Fruit fly (Drosophila melanogaster) whole organism, embryonic: Measurements from ENCODE around the gene Osbp.

ENCODE experiments used
- Bgb ChIP-seq: fragments of 200-800 bp; sonication (Bioruptor generic); IDR thresholded peaks from 2 replicates; pipeline ENCODE4 v1.3.6; 2022; ENCODE audit warnings: missing biosample characterization, missing genetic modification characterization; ENCODE audit not compliant: partially characterized antibody
- Blimp-1 ChIP-seq: fragments of 200-800 bp; sonication (Bioruptor generic); optimal IDR thresholded peaks from 3 replicates; lab custom pipeline; 2018; ENCODE audit warnings: missing biosample characterization, missing genetic modification characterization, mild to moderate bottlenecking, moderate library complexity, missing genetic modification reagents
- CG11456 ChIP-seq: fragments of 200-800 bp; sonication (Bioruptor generic); IDR thresholded peaks from 3 replicates; pipeline ENCODE4 v1.3.6; 2022; ENCODE audit warnings: missing biosample characterization, missing genetic modification characterization
- CG12659 ChIP-seq: fragments of 200-800 bp; sonication (Bioruptor generic); optimal IDR thresholded peaks from 3 replicates; lab custom pipeline; 2017; ENCODE audit warnings: mild to moderate bottlenecking, missing biosample characterization, missing genetic modification reagents, missing genetic modification characterization
- CG15073 ChIP-seq: fragments of 200-800 bp; sonication (Bioruptor generic); optimal IDR thresholded peaks from 2 replicates; lab custom pipeline; 2016; ENCODE audit warnings: missing biosample characterization, missing genetic modification characterization
- CG15479 ChIP-seq: fragments of 200-800 bp; sonication (Bioruptor generic); optimal IDR thresholded peaks from 3 replicates; lab custom pipeline; 2019; ENCODE audit warnings: missing biosample characterization, mild to moderate bottlenecking, missing genetic modification characterization, moderate library complexity
- CG17359 ChIP-seq: fragments of 200-800 bp; sonication (Bioruptor generic); optimal IDR thresholded peaks from 3 replicates; lab custom pipeline; 2018; ENCODE audit warnings: missing biosample characterization, mild to moderate bottlenecking, missing genetic modification characterization, moderate library complexity
- CG18011 ChIP-seq: fragments of 200-800 bp; sonication (Bioruptor generic); optimal IDR thresholded peaks from 2 replicates; lab custom pipeline; 2017; ENCODE audit warnings: missing biosample characterization, missing genetic modification characterization, mild to moderate bottlenecking, moderate library complexity, missing genotype
- CG18476 ChIP-seq: fragments of 200-800 bp; sonication (Bioruptor generic); optimal IDR thresholded peaks from 2 replicates; lab custom pipeline; 2016; ENCODE audit warnings: missing biosample characterization, mild to moderate bottlenecking, missing genetic modification characterization
- CG2889 ChIP-seq: fragments of 200-800 bp; sonication (Bioruptor generic); IDR thresholded peaks from 3 replicates; pipeline ENCODE4 v1.3.6; 2022; ENCODE audit warnings: missing biosample characterization, missing genetic modification characterization
- CG31388 ChIP-seq: fragments of 200-800 bp; sonication (Bioruptor generic); optimal IDR thresholded peaks from 2 replicates; lab custom pipeline; 2016; ENCODE audit warnings: missing biosample characterization, missing genetic modification characterization
- CG34422 ChIP-seq: fragments of 200-800 bp; sonication (Bioruptor generic); IDR thresholded peaks from 3 replicates; pipeline ENCODE4 v1.3.6; 2022; ENCODE audit warnings: missing biosample characterization, missing genetic modification characterization
- CG3847 ChIP-seq: fragments of 200-800 bp; sonication (Bioruptor generic); IDR thresholded peaks from 2 replicates; pipeline ENCODE4 v1.3.6; 2022; ENCODE audit warnings: missing biosample characterization, missing genetic modification characterization
- CG3995 ChIP-seq: fragments of 200-800 bp; sonication (Bioruptor generic); optimal IDR thresholded peaks from 3 replicates; lab custom pipeline; 2016; ENCODE audit warnings: missing biosample characterization, missing genetic modification characterization
- CG4424 ChIP-seq: fragments of 200-800 bp; sonication (Bioruptor generic); optimal IDR thresholded peaks from 3 replicates; lab custom pipeline; 2016; ENCODE audit warnings: missing biosample characterization, missing genetic modification characterization
- CG5953 ChIP-seq: fragments of 200-800 bp; sonication (Bioruptor generic); IDR thresholded peaks from 2 replicates; pipeline ENCODE4 v1.3.6; 2022; ENCODE audit warnings: missing biosample characterization, missing genetic modification characterization
- CG6854 ChIP-seq: fragments of 200-800 bp; sonication (Bioruptor generic); optimal IDR thresholded peaks from 3 replicates; lab custom pipeline; 2017; ENCODE audit warnings: missing biosample characterization, mild to moderate bottlenecking, missing genetic modification characterization
- CG7987 ChIP-seq: fragments of 200-800 bp; sonication (Bioruptor generic); optimal IDR thresholded peaks from 2 replicates; lab custom pipeline; 2018; ENCODE audit warnings: missing biosample characterization, mild to moderate bottlenecking, missing genetic modification characterization, moderate library complexity
- CG9215 ChIP-seq: fragments of 200-800 bp; sonication (Bioruptor generic); IDR thresholded peaks from 2 replicates; pipeline ENCODE4 v1.3.6; 2022; ENCODE audit warnings: missing biosample characterization, missing genetic modification characterization
- Dll ChIP-seq: fragments of 200-800 bp; sonication (Bioruptor generic); IDR thresholded peaks from 4 replicates; pipeline ENCODE4 v1.3.6; 2022; ENCODE audit warnings: missing biosample characterization, missing genetic modification characterization; ENCODE audit not compliant: partially characterized antibody
- Hand ChIP-seq: fragments of 200-800 bp; sonication (Bioruptor generic); optimal IDR thresholded peaks from 2 replicates; lab custom pipeline; 2017; ENCODE audit warnings: mild to moderate bottlenecking, missing biosample characterization, missing genetic modification reagents, missing genetic modification characterization
- Lim3 ChIP-seq: fragments of 200-800 bp; sonication (Bioruptor generic); IDR thresholded peaks from 2 replicates; pipeline ENCODE4 v1.3.6; 2022; ENCODE audit warnings: missing biosample characterization, missing genetic modification characterization
- MBD-R2 ChIP-seq: fragments of 200-800 bp; sonication (Bioruptor generic); IDR thresholded peaks from 2 replicates; pipeline ENCODE4 v1.3.6; 2022; ENCODE audit warnings: missing biosample characterization, missing genetic modification characterization
- MTF-1 ChIP-seq: fragments of 200-800 bp; sonication (Bioruptor generic); optimal IDR thresholded peaks from 2 replicates; lab custom pipeline; 2018; ENCODE audit warnings: missing biosample characterization, mild to moderate bottlenecking, missing genetic modification characterization, borderline replicate concordance
- Med ChIP-seq: fragments of 200-800 bp; sonication (Bioruptor generic); peaks from one replicate; lab custom pipeline; 2016; ENCODE audit warnings: missing biosample characterization, missing genetic modification characterization, mild to moderate bottlenecking, inconsistent platforms, moderate library complexity
- NFAT ChIP-seq: fragments of 200-800 bp; sonication (Bioruptor generic); IDR thresholded peaks from 2 replicates; pipeline ENCODE4 v1.3.6; 2022; ENCODE audit warnings: missing biosample characterization, missing genetic modification characterization
- Pdp1 ChIP-seq, 2 experiments: fragments of 200-800 bp; sonication (Bioruptor generic); optimal IDR thresholded peaks; 3 replicates each; lab custom pipeline; 2016; ENCODE audit warnings: missing biosample characterization in 2 of 2, missing genetic modification characterization in 2 of 2, mild to moderate bottlenecking in 1 of 2, moderate library complexity in 1 of 2
- Scr ChIP-seq: fragments of 200-800 bp; sonication (Bioruptor generic); IDR thresholded peaks from 2 replicates; pipeline ENCODE4 v1.3.6; 2022; ENCODE audit warnings: missing biosample characterization, missing genetic modification characterization; ENCODE audit not compliant: partially characterized antibody
- Sin3A ChIP-seq: fragments of >200 bp; optimal IDR thresholded peaks from 2 replicates; lab custom pipeline; 2018
- Ssrp ChIP-seq: fragments of 200-800 bp; sonication (Bioruptor generic); optimal IDR thresholded peaks from 2 replicates; lab custom pipeline; 2018; ENCODE audit warnings: missing biosample characterization, mild to moderate bottlenecking, missing genetic modification characterization, moderate library complexity
- TFAM ChIP-seq: fragments of 200-800 bp; sonication (Bioruptor generic); optimal IDR thresholded peaks from 2 replicates; lab custom pipeline; 2017; ENCODE audit warnings: missing biosample characterization, missing genetic modification characterization, inconsistent platforms
- br ChIP-seq: fragments of >200 bp; optimal IDR thresholded peaks from 2 replicates; lab custom pipeline; 2017
- cg ChIP-seq: fragments of 200-800 bp; sonication (Bioruptor generic); optimal IDR thresholded peaks from 3 replicates; lab custom pipeline; 2019; ENCODE audit warnings: missing biosample characterization, mild to moderate bottlenecking, missing genetic modification characterization, moderate library complexity
- ci ChIP-seq: fragments of 200-800 bp; sonication (Bioruptor generic); IDR thresholded peaks from 3 replicates; pipeline ENCODE4 v1.3.6; 2022; ENCODE audit warnings: missing biosample characterization, missing genetic modification characterization
- crc ChIP-seq: fragments of 200-800 bp; sonication (Bioruptor generic); optimal IDR thresholded peaks from 2 replicates; lab custom pipeline; 2016; ENCODE audit warnings: missing biosample characterization, missing genetic modification characterization
- crol ChIP-seq: fragments of 200-800 bp; sonication (Bioruptor generic); IDR thresholded peaks from 2 replicates; pipeline ENCODE4 v1.3.6; 2022; ENCODE audit warnings: missing biosample characterization, missing genetic modification characterization
- en ChIP-seq: fragments of 200-800 bp; sonication (Bioruptor generic); optimal IDR thresholded peaks from 2 replicates; lab custom pipeline; 2016; ENCODE audit warnings: missing biosample characterization, missing genetic modification characterization
- eve ChIP-seq, 2 experiments: fragments of >200 bp; optimal IDR thresholded peaks; 2 replicates each; lab custom pipeline; 2017; ENCODE audit warnings: missing biosample characterization in 2 of 2, missing genetic modification characterization in 2 of 2
- gt ChIP-seq: fragments of 200-800 bp; sonication (Bioruptor generic); IDR thresholded peaks from 2 replicates; pipeline ENCODE4 v1.3.6; 2022; ENCODE audit warnings: missing biosample characterization, missing genetic modification characterization
- ham ChIP-seq: fragments of 200-800 bp; sonication (Bioruptor generic); IDR thresholded peaks from 2 replicates; pipeline ENCODE4 v1.3.6; 2022; ENCODE audit warnings: missing biosample characterization, missing genetic modification characterization
- inv ChIP-seq: fragments of 200-800 bp; sonication (Bioruptor generic); IDR thresholded peaks from 2 replicates; pipeline ENCODE4 v1.3.6; 2022; ENCODE audit warnings: missing biosample characterization, missing genetic modification characterization; ENCODE audit not compliant: partially characterized antibody
- jumu ChIP-seq: fragments of 200-800 bp; sonication (Bioruptor generic); optimal IDR thresholded peaks from 3 replicates; lab custom pipeline; 2016; ENCODE audit warnings: missing biosample characterization, missing genetic modification characterization
- kni ChIP-seq: fragments of 200-800 bp; sonication (Bioruptor generic); optimal IDR thresholded peaks from 3 replicates; lab custom pipeline; 2017; ENCODE audit warnings: mild to moderate bottlenecking, missing biosample characterization, missing genetic modification reagents, missing genetic modification characterization
- luna ChIP-seq: fragments of 200-800 bp; sonication (Bioruptor generic); optimal IDR thresholded peaks from 2 replicates; lab custom pipeline; 2016; ENCODE audit warnings: missing biosample characterization, missing genetic modification characterization
- nau ChIP-seq: fragments of 200-800 bp; sonication (Bioruptor generic); optimal IDR thresholded peaks from 3 replicates; lab custom pipeline; 2017; ENCODE audit warnings: missing biosample characterization, mild to moderate bottlenecking, missing genetic modification characterization, missing genetic modification reagents
- nerfin-2 ChIP-seq: fragments of 200-800 bp; sonication (Bioruptor generic); IDR thresholded peaks from 2 replicates; pipeline ENCODE4 v1.3.6; 2022; ENCODE audit warnings: missing biosample characterization, missing genetic modification characterization; ENCODE audit not compliant: partially characterized antibody
- org-1 ChIP-seq: fragments of 200-800 bp; sonication (Bioruptor generic); optimal IDR thresholded peaks from 2 replicates; lab custom pipeline; 2017; ENCODE audit warnings: missing biosample characterization, missing genetic modification characterization
- pzg ChIP-seq: fragments of 200-800 bp; sonication (Bioruptor generic); optimal IDR thresholded peaks from 3 replicates; lab custom pipeline; 2018; ENCODE audit warnings: missing biosample characterization, mild to moderate bottlenecking, missing genetic modification characterization, moderate library complexity
- row ChIP-seq: fragments of 200-800 bp; sonication (Bioruptor generic); IDR thresholded peaks from 3 replicates; pipeline ENCODE4 v1.3.6; 2022; ENCODE audit warnings: missing biosample characterization, missing genetic modification characterization
- schlank ChIP-seq: fragments of 200-800 bp; sonication (Bioruptor generic); optimal IDR thresholded peaks from 2 replicates; lab custom pipeline; 2018; ENCODE audit warnings: missing biosample characterization, mild to moderate bottlenecking, missing genetic modification characterization
- seq ChIP-seq: fragments of 200-800 bp; sonication (Bioruptor generic); IDR thresholded peaks from 2 replicates; pipeline ENCODE4 v1.3.6; 2022; ENCODE audit warnings: missing biosample characterization, missing genetic modification characterization
- zfh2 ChIP-seq: fragments of 200-800 bp; sonication (Bioruptor generic); optimal IDR thresholded peaks from 2 replicates; lab custom pipeline; 2016; ENCODE audit warnings: missing biosample characterization, missing genetic modification characterization

Osbp gene

DNA sequence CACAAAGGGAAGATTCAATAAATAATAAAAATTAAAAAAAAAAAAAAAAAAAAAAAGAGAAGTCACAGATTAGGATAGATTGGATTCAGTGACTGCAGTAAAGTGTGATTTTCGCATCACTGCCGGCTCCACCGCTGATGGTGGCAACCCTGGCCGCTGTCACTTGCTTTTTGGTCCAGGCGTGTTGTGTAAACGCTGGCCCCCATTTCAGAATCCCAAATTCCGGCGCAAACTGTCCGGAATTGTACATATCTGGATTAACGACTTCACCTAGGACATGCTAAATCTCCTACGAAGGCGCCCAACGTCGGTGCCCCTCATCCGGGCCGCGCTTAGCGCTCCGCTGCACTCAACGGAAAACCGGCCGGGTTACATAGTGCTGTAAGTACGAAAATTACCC, 6.2 kb downstream of the Osbp start, which contains the start of gene CG11771 (continued):
- TF ChIP-seq Scr (GFP tag; lab: Robert Waterston, UW) (peak; percentile 31; the same call in 1 of the 2 replicates), seq (GFP tag; lab: Robert Waterston, UW) (no peak), CG15479 (GFP tag; lab: Kevin White, UChicago) (no peak), CG31388 (no peak), ci (GFP tag; lab: Robert Waterston, UW) (no peak; the same call in 2 of the 3 replicates), NFAT (GFP tag; lab: Robert Waterston, UW) (peak; percentile 10; the same call in 1 of the 2 replicates), zfh2 (no peak), gt (no peak), Ssrp (tag; lab: Kevin White, UChicago) (no peak), CG4424 (GFP tag; lab: Kevin White, UChicago) (no peak), CG17359 (tag; lab: Kevin White, UChicago) (no peak), TFAM (GFP tag; lab: Kevin White, UChicago) (no peak), cg (GFP tag; lab: Kevin White, UChicago) (no peak), MBD-R2 (GFP tag; lab: Robert Waterston, UW) (peak; percentile 89), luna (no peak), eve (GFP tag; optimal IDR thresholded peaks at IDR 0.05; lab: Kevin White, UChicago) (no peak), Pdp1 (GFP tag; optimal IDR thresholded peaks at IDR 0.05; lab: Kevin White, UChicago) (peak in 1 of 2 experiments; percentile 95), Dll (GFP tag; lab: Robert Waterston, UW) (no peak), Med (GFP tag; lab: Kevin White, UChicago) (peak; percentile 58), CG18476 (GFP tag; lab: Kevin White, UChicago) (no peak), CG12659 (no peak), CG3847 (no peak), Blimp-1 (GFP tag; lab: Kevin White, UChicago) (no peak), inv (GFP tag; lab: Robert Waterston, UW) (no peak), MTF-1 (no peak), CG34422 (GFP tag; lab: Robert Waterston, UW) (peak; percentile 37; the same call in 1 of the 3 replicates), CG6854 (no peak), CG3995 (GFP tag; lab: Kevin White, UChicago) (peak; percentile 97), CG2889 (GFP tag; lab: Robert Waterston, UW) (no peak), ham (GFP tag; lab: Robert Waterston, UW) (no peak), schlank (tag; lab: Kevin White, UChicago) (no peak), Lim3 (GFP tag; lab: Robert Waterston, UW) (no peak), crol (no peak), org-1 (GFP tag; lab: Kevin White, UChicago) (no peak), nau (no peak), nerfin-2 (no peak), row (GFP tag; lab: Robert Waterston, UW) (peak; percentile 50; the same call in 2 of the 3 replicates), crc (GFP tag; lab: Kevin White, UChicago) (no peak), pzg (GFP tag; lab: Kevin White, UChicago) (peak; percentile 29), en (GFP tag; lab: Kevin White, UChicago) (no peak), br (lab: Kevin White, UChicago) (no peak), jumu (GFP tag; lab: Kevin White, UChicago) (no peak), CG18011 (GFP tag; lab: Kevin White, UChicago) (no peak), CG7987 (GFP tag; lab: Kevin White, UChicago) (no peak), CG11456 (no peak), kni (no peak), CG5953 (GFP tag; lab: Robert Waterston, UW) (no peak), CG15073 (no peak), Bgb (GFP tag; lab: Robert Waterston, UW) (no peak), CG9215 (no peak), Hand (GFP tag; lab: Kevin White, UChicago) (no peak), Sin3A (lab: Kevin White, UChicago) (no peak)
